Fruit fly (Drosophila melanogaster) whole organism, wandering third instar larva: ENCODE results near the gene Pink1.

Experiments used
- Abd-B ChIP-seq: fragments of >200 bp; optimal IDR thresholded peaks from 2 replicates; lab custom pipeline; 2017; ENCODE audit warnings: missing biosample characterization, missing genetic modification characterization
- CrebA ChIP-seq: fragments of 200-800 bp; sonication (Bioruptor generic); optimal IDR thresholded peaks from 2 replicates; lab custom pipeline; 2016; ENCODE audit warnings: missing biosample characterization, mild to moderate bottlenecking, missing genetic modification characterization, borderline replicate concordance
- Dfd ChIP-seq: fragments of >200 bp; optimal IDR thresholded peaks from 2 replicates; lab custom pipeline; 2017; ENCODE audit warnings: missing biosample characterization, missing genetic modification characterization
- brk ChIP-seq: fragments of 200-800 bp; sonication (Bioruptor generic); optimal IDR thresholded peaks from 2 replicates; lab custom pipeline; 2016; ENCODE audit warnings: missing biosample characterization, mild to moderate bottlenecking, missing genetic modification characterization

dm6 chrX:6641602-6642001 lies 42.0 kb upstream of the Pink1 start:
- TF ChIP-seq brk (GFP tag; lab: Kevin White, UChicago) (no peak), Abd-B (GFP tag; lab: Kevin White, UChicago) (no peak), Dfd (GFP tag; lab: Kevin White, UChicago) (no peak), CrebA (GFP tag; lab: Kevin White, UChicago) (no peak)
